Comparison of ENCODE assay signal across 3 fruit fly cellular contexts in the genomic region with DNA sequence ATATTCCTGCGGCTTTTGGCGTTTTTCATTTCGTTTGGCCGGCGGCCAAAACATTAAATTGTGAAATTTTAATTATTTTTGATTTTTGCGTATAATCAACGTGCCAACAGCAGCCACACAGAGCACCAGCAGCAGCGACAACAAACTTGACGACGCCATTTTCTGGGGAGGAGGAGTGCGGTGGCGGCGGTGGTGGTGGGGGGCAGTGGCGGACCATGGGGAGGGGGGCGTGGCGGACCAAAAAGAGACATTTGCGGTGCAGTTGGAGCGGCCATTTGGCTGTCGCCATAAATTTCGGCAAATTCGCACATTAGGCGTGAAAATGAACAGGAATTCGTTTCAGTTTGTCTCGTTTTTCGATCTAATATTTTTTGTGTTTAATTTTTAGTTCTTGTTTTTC.
TF ChIP-seq lines count a peak whose summit lies in the region.

No protein-coding gene starts in this region.

- no peak for TF ChIP-seq CTCF in whole organism, embryonic (GFP tag; optimal IDR thresholded peaks at IDR 0.05; lab: Kevin White, UChicago)

TF ChIP-seq in whole organism, embryonic, 481 proteins besides CTCF, POLR2A, EP300 and RAD21:
- TF ChIP-seq CG9727 (GFP tag; optimal IDR thresholded peaks at IDR 0.05; lab: Kevin White, UChicago): no peak
- TF ChIP-seq crol (GFP tag; IDR thresholded peaks at IDR 0.05; lab: Robert Waterston, UW): peak; percentile 56; the same call in 1 of the 2 replicates

TF ChIP-seq in whole organism, pupa, 21 proteins besides CTCF, POLR2A, EP300 and RAD21:
- TF ChIP-seq CG9948 (tag; optimal IDR thresholded peaks at IDR 0.05; lab: Kevin White, UChicago): no peak
- TF ChIP-seq gl (tag; optimal IDR thresholded peaks at IDR 0.05; lab: Kevin White, UChicago): no peak
- TF ChIP-seq fd96Ca (GFP tag; IDR thresholded peaks at IDR 0.05; lab: Robert Waterston, UW): no peak
- TF ChIP-seq CG8301 (tag; optimal IDR thresholded peaks at IDR 0.05; lab: Kevin White, UChicago): no peak
- TF ChIP-seq CG32121 (GFP tag; IDR thresholded peaks at IDR 0.05; lab: Robert Waterston, UW): 0 out of 2 replicates have a peak, but pooled peaks have one; percentile 35

TF ChIP-seq in whole organism, wandering third instar larva, 38 proteins besides CTCF, POLR2A, EP300 and RAD21:
- no peak for TF ChIP-seq rgr (GFP tag; optimal IDR thresholded peaks at IDR 0.05; lab: Kevin White, UChicago)
- peak; percentile 65 for TF ChIP-seq Dfd (GFP tag; optimal IDR thresholded peaks at IDR 0.05; lab: Kevin White, UChicago)
